Fruit fly (Drosophila melanogaster): ENCODE data around the gene CG17219.
A peak's percentile ranks its signal among the peaks of the same experiment; 100 is the strongest.

CG17219 gene

DNA sequence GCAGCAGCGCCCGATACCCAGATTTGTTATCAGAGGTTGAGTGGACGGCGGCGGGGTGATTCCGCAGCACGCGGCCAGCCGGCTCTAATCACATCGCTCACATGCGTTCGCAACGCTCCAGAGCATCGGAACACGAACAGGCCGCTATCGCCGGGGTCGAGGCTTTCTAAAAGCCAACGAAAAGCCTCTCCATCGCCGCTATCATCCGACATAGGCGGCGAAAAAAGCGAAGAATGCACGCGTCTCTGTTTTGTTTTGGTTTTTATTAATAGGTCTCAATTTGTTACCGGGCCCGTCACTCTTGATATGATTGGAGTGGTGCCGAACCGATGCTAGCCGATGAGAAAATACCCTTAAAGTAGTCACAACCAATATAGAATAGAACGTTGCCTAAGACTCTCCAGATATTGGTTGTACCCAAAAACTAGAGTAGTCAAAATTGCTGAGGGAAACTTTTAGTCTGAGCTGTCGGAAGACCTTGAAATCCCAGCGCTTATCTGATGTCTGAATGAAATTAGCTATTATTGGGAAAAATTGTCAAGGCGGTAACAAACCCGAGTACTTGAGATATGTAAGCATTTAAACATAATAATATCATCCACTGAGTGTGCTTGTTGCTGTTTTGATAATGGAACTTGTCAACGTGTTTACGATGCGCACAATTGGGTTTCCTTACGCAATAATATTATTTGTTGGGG is 13.0 kb downstream of the CG17219 start, which contains the start of gene CG17261 (continued):
- TF ChIP-seq pan (optimal IDR thresholded peaks at IDR 0.05) (no peak), pan (GFP tag; optimal IDR thresholded peaks at IDR 0.05 in 1 of 2, IDR thresholded peaks at IDR 0.05 in 1 of 2) (peak in 1 of 2 experiments; percentile 31), H15 (GFP tag; IDR thresholded peaks at IDR 0.05) (no peak), CG32532 (GFP tag; IDR thresholded peaks at IDR 0.05) (peak; percentile 75), CG2889 (GFP tag; IDR thresholded peaks at IDR 0.05) (no peak), CG5180 (GFP tag; optimal IDR thresholded peaks at IDR 0.05) (no peak), CG2712 (tag; optimal IDR thresholded peaks at IDR 0.05) (no peak), kah (GFP tag; optimal IDR thresholded peaks at IDR 0.05) (no peak), Scr (GFP tag; IDR thresholded peaks at IDR 0.05; ENCODE audit: partially characterized antibody) (no peak), sc (optimal IDR thresholded peaks at IDR 0.05) (no peak), sc (GFP tag; optimal IDR thresholded peaks at IDR 0.05) (no peak), CG17802 (tag; optimal IDR thresholded peaks at IDR 0.05) (no peak), pnt (GFP tag; optimal IDR thresholded peaks at IDR 0.05) (no peak), shn (GFP tag; optimal IDR thresholded peaks at IDR 0.05) (peak; percentile 23), Dfd (GFP tag; optimal IDR thresholded peaks at IDR 0.05) (no peak), Hey (tag; optimal IDR thresholded peaks at IDR 0.05) (peak; percentile 89), CG43689 (GFP tag; IDR thresholded peaks at IDR 0.05) (no peak), CG32767 (GFP tag; IDR thresholded peaks at IDR 0.05) (no peak), cas (GFP tag; IDR thresholded peaks at IDR 0.05) (no peak), CG9437 (GFP tag; optimal IDR thresholded peaks at IDR 0.05) (no peak), tll (GFP tag; optimal IDR thresholded peaks at IDR 0.05) (no peak), CG4730 (GFP tag; IDR thresholded peaks at IDR 0.05) (no peak), CG11560 (tag; IDR thresholded peaks at IDR 0.05) (no peak), CG33557 (GFP tag; optimal IDR thresholded peaks at IDR 0.05) (no peak), CG16779 (GFP tag; IDR thresholded peaks at IDR 0.05) (no peak), prd (optimal IDR thresholded peaks at IDR 0.05) (no peak), prd (GFP tag; IDR thresholded peaks at IDR 0.05) (0 out of 3 replicates have a peak, but pooled peaks have one; percentile 28), CG13123 (GFP tag; optimal IDR thresholded peaks at IDR 0.05) (no peak), MBD-R2 (GFP tag; IDR thresholded peaks at IDR 0.05) (no peak), dysf (GFP tag; IDR thresholded peaks at IDR 0.05) (peak; percentile 57; the same call in 2 of the 3 replicates), CG7271 (tag; optimal IDR thresholded peaks at IDR 0.05) (no peak), dan (GFP tag; IDR thresholded peaks at IDR 0.05) (no peak), odd (GFP tag; optimal IDR thresholded peaks at IDR 0.05) (no peak), btn (GFP tag; optimal IDR thresholded peaks at IDR 0.05) (no peak), CG4707 (GFP tag; optimal IDR thresholded peaks at IDR 0.05) (no peak), dmrt11E (tag; optimal IDR thresholded peaks at IDR 0.05) (no peak), vfl (GFP tag; optimal IDR thresholded peaks at IDR 0.05) (peak; percentile 25), CG15601 (tag; optimal IDR thresholded peaks at IDR 0.05) (no peak), HLH3B (GFP tag; IDR thresholded peaks at IDR 0.05) (no peak), CG8478 (optimal IDR thresholded peaks at IDR 0.05) (no peak), nerfin-1 (tag; optimal IDR thresholded peaks at IDR 0.05) (no peak), CG7963 (GFP tag; IDR thresholded peaks at IDR 0.05; ENCODE audit: partially characterized antibody) (no peak), CG8281 (tag; optimal IDR thresholded peaks at IDR 0.05) (no peak), dmrt99B (tag; optimal IDR thresholded peaks at IDR 0.05) (peak; percentile 22), Sry-δ (GFP tag; optimal IDR thresholded peaks at IDR 0.05) (no peak), CTCF (GFP tag; optimal IDR thresholded peaks at IDR 0.05) (no peak), CG1602 (GFP tag; optimal IDR thresholded peaks at IDR 0.05) (no peak), hb (GFP tag; IDR thresholded peaks at IDR 0.05; ENCODE audit: partially characterized antibody) (no peak), maf-S (GFP tag; optimal IDR thresholded peaks at IDR 0.05) (no peak), CG11456 (GFP tag; IDR thresholded peaks at IDR 0.05) (peak; percentile 60; the same call in 1 of the 3 replicates), Antp (GFP tag; optimal IDR thresholded peaks at IDR 0.05) (peak; percentile 54), her (GFP tag; optimal IDR thresholded peaks at IDR 0.05) (peak; percentile 58)

All from whole organism, embryonic.